Worm (Caenorhabditis elegans): ENCODE measurements around the gene nfx-1.

The nfx-1 gene

ce11 chrIII:6360114-6360513, 15.1 kb upstream of the nfx-1 start (continued):
- TF ChIP-seq C34B4.2 (tag; optimal IDR thresholded peaks at IDR 0.05): no peak
- no peak for TF ChIP-seq pag-3 (tag; optimal IDR thresholded peaks at IDR 0.05; ENCODE audit: borderline replicate concordance, insufficient read depth)
- no peak for TF ChIP-seq nhr-237 (tag; optimal IDR thresholded peaks at IDR 0.05)
- peak; percentile 28 to 58 for TF ChIP-seq lin-35 (GFP tag; optimal IDR thresholded peaks at IDR 0.05)
- peak in 1 of 6 experiments; percentile 3 for TF ChIP-seq elt-3 (tag; optimal IDR thresholded peaks at IDR 0.05)
- peak; percentile 55 for TF ChIP-seq nhr-47 (tag; optimal IDR thresholded peaks at IDR 0.05)
- TF ChIP-seq C16A3.4 (tag; optimal IDR thresholded peaks at IDR 0.05): no peak
- TF ChIP-seq fkh-10 (GFP tag; optimal IDR thresholded peaks at IDR 0.05): no peak
- TF ChIP-seq nhr-84 (tag; optimal IDR thresholded peaks at IDR 0.05): no peak

ce11 chrIII:6360825-6361224, 14.4 kb upstream of the nfx-1 start:
- TF ChIP-seq zip-4 (GFP tag; optimal IDR thresholded peaks at IDR 0.05) (no peak), nhr-11 (tag; optimal IDR thresholded peaks at IDR 0.05) (no peak), fkh-4 (tag; optimal IDR thresholded peaks at IDR 0.05; ENCODE audit: borderline replicate concordance) (no peak), C16A3.4 (tag; optimal IDR thresholded peaks at IDR 0.05) (no peak), C34B4.2 (tag; optimal IDR thresholded peaks at IDR 0.05) (no peak), lin-13 (GFP tag; optimal IDR thresholded peaks at IDR 0.05) (peak; percentile 13), mep-1 (tag; optimal IDR thresholded peaks at IDR 0.05) (peak; percentile 71), aha-1 (tag; optimal IDR thresholded peaks at IDR 0.05) (no peak), ztf-11 (tag; optimal IDR thresholded peaks at IDR 0.05) (no peak), rnt-1 (tag; optimal IDR thresholded peaks at IDR 0.05) (peak; percentile 29), nhr-237 (tag; optimal IDR thresholded peaks at IDR 0.05) (no peak), ceh-8 (GFP tag; optimal IDR thresholded peaks at IDR 0.05) (no peak), isw-1 (GFP tag; IDR thresholded peaks at IDR 0.05) (no peak), alr-1 (tag; optimal IDR thresholded peaks at IDR 0.05; ENCODE audit: borderline replicate concordance) (no peak), skn-1 (tag; optimal IDR thresholded peaks at IDR 0.05) (peak; percentile 20), lin-39 (tag; optimal IDR thresholded peaks at IDR 0.05) (no peak), pag-3 (tag; optimal IDR thresholded peaks at IDR 0.05; ENCODE audit: borderline replicate concordance, insufficient read depth) (no peak), ztf-4 (tag; optimal IDR thresholded peaks at IDR 0.05) (no peak), tlp-1 (tag; optimal IDR thresholded peaks at IDR 0.05) (no peak), nhr-76 (tag; optimal IDR thresholded peaks at IDR 0.05) (no peak), Y116A8C.19 (tag; optimal IDR thresholded peaks at IDR 0.05; ENCODE audit: borderline replicate concordance) (no peak), snu-23 (GFP tag; optimal IDR thresholded peaks at IDR 0.05) (peak; percentile 51), zag-1 (tag; optimal IDR thresholded peaks at IDR 0.05) (no peak), ceh-90 (tag; optimal IDR thresholded peaks at IDR 0.05) (no peak), snpc-4 (tag; optimal IDR thresholded peaks at IDR 0.05) (no peak), nhr-85 (tag) (peak; percentile 97), xbp-1 (tag; optimal IDR thresholded peaks at IDR 0.05) (no peak), tbx-2 (tag; optimal IDR thresholded peaks at IDR 0.05) (peak; percentile 2), vab-15 (tag; optimal IDR thresholded peaks at IDR 0.05) (peak; percentile 35), C04F5.9 (tag; optimal IDR thresholded peaks at IDR 0.05) (no peak), nhr-20 (tag; optimal IDR thresholded peaks at IDR 0.05) (peak; percentile 73), ama-1 (optimal IDR thresholded peaks at IDR 0.05) (no peak), unc-62 (GFP tag; optimal IDR thresholded peaks at IDR 0.05) (no peak), dsc-1 (tag; optimal IDR thresholded peaks at IDR 0.05) (no peak), efl-3 (GFP tag; optimal IDR thresholded peaks at IDR 0.05) (no peak), pax-3 (tag; optimal IDR thresholded peaks at IDR 0.05) (no peak), unc-86 (tag; optimal IDR thresholded peaks at IDR 0.05) (no peak), lsy-2 (tag; optimal IDR thresholded peaks at IDR 0.05) (peak; percentile 18 to 33), fkh-10 (GFP tag; optimal IDR thresholded peaks at IDR 0.05) (no peak), nhr-19 (GFP tag; conservative IDR thresholded peaks at IDR 0.05) (0 out of 2 replicates have a peak, but pooled peaks have one; percentile 16), nhr-12 (tag; optimal IDR thresholded peaks at IDR 0.05) (no peak), ets-5 (GFP tag; IDR thresholded peaks at IDR 0.05) (no peak), fos-1 (tag; optimal IDR thresholded peaks at IDR 0.05) (no peak), efl-1 (optimal IDR thresholded peaks at IDR 0.05) (no peak), efl-1 (GFP tag; optimal IDR thresholded peaks at IDR 0.05 in 1 of 2) (no peak), nhr-47 (tag; optimal IDR thresholded peaks at IDR 0.05) (no peak), hlh-4 (tag; optimal IDR thresholded peaks at IDR 0.05) (no peak), ceh-88 (GFP tag; IDR thresholded peaks at IDR 0.05) (no peak), pqm-1 (tag; optimal IDR thresholded peaks at IDR 0.05) (no peak)
